Fruit fly (Drosophila melanogaster) whole organism, larva: ENCODE data around the gene CG46458.

Source experiments
- noc ChIP-seq: fragments of 200-800 bp; sonication (Bioruptor generic); optimal IDR thresholded peaks from 3 replicates; lab custom pipeline; 2019; ENCODE audit warnings: missing biosample characterization, mild to moderate bottlenecking, missing genetic modification characterization, moderate library complexity

Gene CG46458

DNA sequence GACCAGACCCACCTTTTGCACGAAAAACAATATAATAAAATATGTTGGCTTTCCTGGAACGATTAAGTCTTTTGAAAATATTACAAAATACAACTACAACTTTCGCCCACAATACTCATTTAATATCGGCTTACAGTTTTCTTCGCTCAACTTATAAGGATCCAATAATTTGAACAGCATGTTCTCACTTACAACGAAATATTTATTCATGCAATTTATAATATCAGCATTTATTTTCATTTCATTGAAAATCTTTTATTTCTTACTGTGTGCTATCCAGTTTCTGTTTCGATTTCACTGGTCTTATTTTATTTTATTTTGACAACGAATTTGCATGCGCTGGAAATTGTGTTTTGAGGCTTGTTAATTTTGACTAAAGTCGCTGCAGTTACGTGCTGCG lies 10.3 kb upstream of the CG46458 start:
- TF ChIP-seq noc (tag; lab: Kevin White, UChicago) = no peak

DNA sequence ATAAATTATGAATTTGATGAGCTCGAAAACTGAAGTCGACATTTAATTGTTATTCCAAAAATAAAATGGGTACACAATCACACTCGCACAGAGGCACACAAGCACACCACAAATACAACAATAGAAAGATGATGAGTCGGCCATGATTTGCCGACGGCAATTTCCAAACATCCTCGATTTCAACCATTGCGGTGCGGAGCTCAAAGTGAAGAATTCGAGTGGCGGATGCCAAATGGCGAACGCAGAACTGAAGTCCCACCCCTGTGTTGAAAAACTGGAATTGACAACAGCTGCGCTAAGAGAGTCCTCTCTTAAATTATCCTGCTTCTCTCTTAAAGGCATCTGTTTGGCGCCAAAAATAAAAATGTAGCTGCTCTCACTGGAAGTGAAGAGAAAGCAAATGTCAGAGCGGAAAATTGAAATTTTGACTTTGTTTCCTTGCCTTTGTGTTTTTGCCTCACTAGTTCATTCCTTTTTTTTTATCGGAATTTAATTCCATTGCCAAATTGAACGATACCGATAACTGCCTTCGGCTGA lies 8.5 kb upstream of the CG46458 start:
- no peak for TF ChIP-seq noc (tag; lab: Kevin White, UChicago)

DNA sequence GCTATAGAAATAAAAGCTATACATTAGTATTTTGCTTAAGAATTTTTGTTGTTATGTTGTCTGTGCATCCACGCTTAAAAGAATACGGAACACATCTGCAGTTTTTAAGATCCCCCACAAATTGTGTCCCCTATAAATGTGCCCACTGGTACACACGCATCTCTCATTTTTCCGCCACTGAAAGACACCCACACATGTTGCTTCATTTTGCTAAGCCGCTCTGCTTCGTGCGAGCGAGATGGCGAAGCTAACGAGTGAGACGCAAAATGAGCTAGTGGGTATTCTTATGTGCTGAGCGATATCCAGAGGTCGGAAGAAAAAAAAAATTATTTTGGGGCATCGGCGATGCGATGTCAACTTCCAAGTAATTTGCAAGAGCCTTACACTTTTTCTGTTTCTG lies 4.9 kb upstream of the CG46458 start:
- no peak for TF ChIP-seq noc (tag; lab: Kevin White, UChicago)

DNA sequence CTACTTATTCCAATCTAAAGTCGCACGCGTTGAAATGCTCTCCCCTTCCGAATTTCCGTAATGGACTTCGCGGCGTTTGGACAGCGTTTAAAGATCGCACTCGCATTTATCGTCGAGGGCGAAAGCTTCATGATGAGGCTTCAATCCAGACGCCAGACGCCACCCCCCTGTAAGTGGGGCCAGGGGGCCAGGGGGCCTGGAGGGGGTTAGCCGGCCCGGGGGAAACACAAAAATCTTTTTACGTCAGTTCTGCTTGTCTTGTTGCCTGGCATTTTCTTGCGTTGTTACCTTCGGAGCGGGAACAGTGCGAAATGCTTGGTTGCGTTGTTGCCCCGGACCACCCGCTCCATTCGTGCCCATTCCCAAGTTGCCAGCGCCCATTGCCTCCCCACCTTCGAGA lies 2.6 kb upstream of the CG46458 start:
- no peak for TF ChIP-seq noc (tag; lab: Kevin White, UChicago)

DNA sequence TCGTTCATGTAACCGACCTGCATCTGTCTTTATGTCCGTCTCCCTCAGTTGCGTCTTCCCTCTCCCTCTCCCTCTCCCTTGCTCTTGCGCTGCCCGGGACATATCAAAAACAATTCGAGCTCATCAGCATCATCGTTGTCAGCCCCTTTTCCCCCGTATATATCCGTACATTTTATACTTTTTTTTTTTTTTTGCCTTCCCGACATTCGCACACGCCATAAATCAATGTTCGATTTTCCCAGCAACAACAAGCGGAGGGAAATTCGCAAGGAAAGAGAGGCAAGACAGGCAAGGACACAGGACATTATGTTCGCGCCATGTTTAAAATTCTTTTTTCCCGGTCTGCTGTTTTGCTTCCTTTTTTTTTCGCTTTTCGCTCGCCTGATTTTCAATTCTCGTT lies 1.4 kb downstream of the CG46458 start:
- TF ChIP-seq noc (tag; lab: Kevin White, UChicago) = no peak

DNA sequence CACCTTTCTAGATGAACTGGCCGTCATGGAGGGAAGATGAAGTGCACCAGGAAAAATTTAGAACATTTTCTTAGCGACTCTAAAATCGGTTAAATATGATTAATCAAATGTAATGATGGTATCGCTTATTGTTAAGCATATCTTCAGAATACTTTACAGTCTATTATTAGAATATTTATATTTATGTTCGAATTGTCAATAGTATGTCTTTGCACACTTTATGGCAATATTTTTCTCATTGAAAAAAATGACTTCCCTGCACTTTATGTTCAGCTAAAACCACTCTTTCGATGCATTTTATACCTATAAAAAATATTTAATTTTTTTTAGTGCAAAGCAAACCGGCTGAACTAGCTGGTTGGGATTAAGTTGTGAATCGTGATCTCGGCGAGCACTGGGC lies 3.6 kb downstream of the CG46458 start:
- no peak for TF ChIP-seq noc (tag; lab: Kevin White, UChicago)

DNA sequence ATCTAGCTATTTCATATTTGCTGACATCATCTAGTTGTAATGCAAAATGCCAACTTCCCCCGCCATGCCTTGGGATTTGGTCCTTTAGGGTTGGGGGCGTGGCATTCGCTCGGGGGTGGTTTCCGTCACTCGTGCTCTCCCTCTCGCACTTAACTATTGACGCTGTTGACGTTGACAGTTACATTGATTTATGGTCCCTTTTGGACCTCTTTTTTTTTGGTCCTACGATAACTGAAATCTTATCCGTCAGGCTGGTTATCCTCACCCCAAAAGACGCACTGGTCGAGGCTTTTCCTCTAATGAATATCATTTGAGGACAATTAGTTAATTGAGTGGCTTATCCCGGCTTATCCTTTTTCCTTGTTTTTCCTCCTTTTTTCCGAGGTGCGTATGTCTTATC lies 5.0 kb downstream of the CG46458 start:
- no peak for TF ChIP-seq noc (tag; lab: Kevin White, UChicago)

DNA sequence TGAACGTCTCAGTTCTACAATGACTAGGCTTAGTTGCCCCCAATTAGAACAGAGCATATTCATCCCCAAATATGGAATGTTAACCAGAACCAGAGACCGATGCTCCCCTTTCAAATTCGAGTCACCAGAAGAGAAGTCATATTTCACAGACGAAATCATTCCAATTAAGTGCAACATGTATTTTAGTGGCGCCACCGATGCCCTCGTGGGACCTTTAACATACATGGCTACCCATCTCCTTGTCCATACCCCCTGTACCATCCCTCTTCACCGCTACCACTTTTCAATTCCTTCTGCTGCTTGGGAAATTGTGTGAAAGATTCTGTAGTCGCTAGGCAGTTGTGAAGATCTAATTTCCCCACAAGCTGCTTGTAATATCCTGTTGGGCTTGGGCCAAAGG lies 5.5 kb downstream of the CG46458 start:
- TF ChIP-seq noc (tag; lab: Kevin White, UChicago) = no peak

DNA sequence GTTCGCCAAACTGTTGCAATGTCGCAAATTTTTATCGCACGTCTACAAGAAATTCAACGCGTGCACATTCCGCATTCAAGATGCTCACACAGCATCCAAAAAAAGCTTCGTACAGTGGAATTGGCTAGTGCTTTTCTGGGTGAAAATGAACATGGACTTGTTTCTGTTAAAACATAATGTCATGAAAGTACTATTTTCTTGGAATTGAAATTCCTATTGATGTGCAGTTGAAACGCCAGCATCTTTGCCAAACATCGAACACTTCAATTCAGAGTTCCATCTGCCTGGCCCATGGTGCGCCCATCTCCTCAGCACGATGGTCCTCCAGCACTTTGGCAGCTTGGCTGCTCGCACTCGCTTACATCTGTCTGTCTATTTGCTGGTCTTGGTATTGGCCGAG lies 7.1 kb downstream of the CG46458 start:
- no peak for TF ChIP-seq noc (tag; lab: Kevin White, UChicago)

DNA sequence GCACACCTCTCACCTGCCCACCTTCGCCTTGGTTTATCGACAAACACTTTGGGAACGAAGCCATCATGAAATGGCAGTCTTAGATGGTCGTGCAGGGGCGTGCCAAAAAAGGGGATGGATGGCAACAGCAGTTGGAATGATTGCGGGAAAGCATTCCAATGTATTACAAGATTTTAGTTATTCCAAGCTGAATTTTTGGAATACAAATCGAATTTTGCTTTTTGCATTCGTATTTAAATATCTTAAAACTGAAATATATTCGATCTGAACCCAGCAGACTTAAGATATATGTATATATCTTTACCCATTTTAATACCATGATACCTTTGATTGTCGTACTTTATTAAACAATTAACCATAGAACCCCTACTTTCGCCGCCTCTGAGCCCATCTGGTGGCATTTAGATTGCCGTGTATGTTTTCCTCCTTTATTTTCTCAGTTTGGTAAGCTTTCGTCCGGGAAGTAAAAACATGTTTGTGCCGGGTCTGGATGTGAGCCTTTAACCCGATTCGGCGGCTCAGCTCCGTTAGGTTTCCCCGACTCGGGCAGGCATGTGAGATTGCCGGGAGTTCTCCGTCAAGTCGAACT lies 8.0 kb downstream of the CG46458 start:
- TF ChIP-seq noc (tag; lab: Kevin White, UChicago) = no peak

DNA sequence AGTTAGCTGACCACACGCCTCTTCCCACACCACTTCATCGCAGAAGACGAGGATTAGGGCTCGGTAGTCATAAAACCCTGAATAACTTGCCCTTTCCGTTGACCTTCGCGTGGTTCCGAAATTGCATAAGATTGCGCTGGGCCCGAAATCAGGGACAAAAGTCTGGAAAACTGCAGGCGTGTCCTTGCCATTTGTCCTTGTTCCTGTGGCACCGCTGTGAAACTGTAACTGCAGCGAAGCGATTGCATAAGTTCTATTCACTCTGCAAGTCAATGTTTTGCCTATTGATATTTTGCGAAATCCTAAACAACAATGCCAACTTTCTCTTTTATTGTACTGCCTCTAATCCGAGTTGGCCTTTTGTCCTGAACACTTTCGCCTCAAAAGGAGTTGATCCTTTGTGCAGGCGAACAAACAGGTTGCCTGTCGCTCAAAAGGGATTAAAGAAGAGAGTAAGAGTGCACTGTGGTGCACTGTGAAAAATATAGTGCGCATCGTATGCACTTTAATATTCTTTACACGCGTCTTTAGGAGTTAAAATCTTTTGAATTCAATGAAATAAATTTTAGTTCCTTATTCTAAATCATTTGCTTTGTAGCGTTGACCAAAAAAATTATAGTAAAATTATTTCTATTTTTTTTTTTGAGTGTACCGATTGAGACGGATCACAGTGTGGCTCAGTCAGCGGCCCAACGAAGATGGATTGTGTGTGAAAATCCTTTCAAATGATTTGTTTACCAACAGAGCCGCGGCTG lies 9.0 kb downstream of the CG46458 start:
- no peak for TF ChIP-seq noc (tag; lab: Kevin White, UChicago)

DNA sequence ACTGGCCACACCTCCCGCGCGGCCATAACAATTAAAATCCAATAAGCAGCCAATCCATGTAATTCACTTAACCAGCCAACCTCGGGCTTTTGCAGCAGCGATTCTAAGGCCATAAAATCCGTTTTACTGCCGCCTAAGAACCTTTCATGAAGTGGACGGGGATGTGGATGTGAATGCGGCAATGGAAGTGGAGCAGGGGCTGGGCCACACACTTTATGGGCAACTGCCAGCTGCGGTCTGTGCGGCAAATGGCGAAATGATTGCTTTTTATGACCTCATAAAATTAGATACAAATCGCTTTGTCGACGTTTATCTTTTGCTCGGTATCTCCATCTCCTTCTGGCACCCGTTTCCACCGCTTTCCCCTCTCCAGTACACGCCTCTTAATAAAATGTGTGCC lies 13.2 kb downstream of the CG46458 start:
- TF ChIP-seq noc (tag; lab: Kevin White, UChicago) = no peak

DNA sequence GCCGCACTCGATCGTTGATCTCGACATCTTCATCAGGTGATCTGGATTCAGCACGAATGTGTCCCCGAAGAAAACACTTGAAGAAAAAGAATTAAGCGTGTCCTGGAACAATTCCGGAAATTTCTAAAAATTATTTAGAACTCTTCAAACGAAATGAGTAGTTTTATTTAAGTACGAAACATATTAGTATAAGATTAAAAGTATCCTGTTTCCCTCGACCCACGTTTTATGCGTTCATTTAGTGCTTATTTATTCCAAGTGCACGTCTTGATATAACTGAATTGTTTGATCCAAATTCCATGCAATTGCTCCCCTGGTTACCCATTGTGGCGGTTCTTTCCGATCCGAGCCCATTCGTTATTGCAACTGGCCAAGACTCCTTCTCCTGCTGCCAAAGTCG lies 18.5 kb downstream of the CG46458 start:
- no peak for TF ChIP-seq noc (tag; lab: Kevin White, UChicago)

DNA sequence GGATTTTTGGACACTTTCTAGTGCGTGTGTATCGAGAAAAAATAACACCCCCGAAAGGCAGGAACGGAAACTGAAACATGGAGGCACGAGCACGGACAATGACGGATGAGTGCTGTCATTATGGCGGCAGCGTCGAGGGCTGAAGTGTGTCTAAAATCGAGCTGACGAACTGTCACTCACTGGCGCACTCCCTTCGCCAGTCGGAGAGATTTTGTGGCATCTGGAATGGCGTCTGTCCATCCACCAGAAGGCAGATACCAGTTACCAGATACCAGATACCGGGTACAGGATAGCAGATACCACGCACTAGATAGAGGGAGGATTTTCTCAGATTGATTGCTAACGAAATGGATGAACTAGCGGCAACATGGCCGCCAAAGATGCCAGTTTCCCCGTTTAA lies 20.4 kb downstream of the CG46458 start:
- TF ChIP-seq noc (tag; lab: Kevin White, UChicago) = no peak

DNA sequence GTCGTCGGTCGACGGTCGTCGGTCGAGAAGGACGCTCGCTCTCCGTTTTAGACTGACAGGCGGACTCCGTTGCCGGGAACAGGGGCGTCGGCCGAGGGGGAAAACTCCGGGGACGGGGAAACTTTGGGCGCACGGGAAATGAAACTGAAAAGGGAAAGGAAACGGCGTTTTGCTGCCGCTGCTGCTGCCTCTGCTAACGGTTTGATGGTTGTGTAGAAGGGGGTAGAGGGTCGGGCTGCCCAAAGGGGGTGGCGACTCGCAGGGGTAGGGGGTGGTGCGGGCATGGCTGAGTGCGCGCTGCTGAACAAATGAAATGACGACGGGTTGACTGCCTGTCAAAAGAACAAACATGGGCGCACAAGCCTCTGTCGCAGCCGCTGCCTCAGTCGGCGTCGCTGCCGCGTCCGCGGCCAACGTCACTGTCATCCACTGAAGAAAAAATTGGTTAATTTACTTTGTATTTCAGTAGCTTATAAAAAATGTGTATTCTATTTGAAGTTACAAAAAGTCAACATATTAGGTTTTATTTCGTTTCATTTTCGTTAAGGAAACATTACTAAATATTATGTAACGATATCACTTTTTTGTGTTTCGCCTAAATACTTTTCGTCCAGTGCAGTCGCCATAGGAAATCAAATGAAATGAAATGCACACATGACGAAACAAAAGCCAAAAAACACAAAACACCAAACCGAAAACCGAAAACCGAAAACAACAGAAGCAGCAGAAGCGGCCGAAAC lies 22.2 kb downstream of the CG46458 start:
- no peak for TF ChIP-seq noc (tag; lab: Kevin White, UChicago)

DNA sequence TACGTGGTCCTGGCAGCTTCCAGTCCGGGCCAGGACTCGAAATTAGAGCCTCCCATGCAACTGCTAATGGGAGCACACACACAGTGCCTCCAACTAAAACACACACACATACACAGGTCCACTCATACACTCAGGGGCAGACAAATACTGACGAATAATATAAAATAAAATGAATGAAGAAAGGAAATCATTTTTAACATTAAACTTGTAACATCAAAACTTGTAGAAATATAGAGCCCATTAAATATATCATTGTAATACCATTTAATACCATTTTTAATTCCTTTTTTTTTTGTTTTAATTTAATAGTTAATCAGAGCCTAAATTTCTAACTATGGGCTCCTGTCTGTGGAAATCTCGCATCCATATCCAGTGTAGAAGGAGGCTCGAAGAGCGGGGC lies 23.0 kb downstream of the CG46458 start:
- TF ChIP-seq noc (tag; lab: Kevin White, UChicago) = no peak
